Fruit fly (Drosophila melanogaster) whole organism, wandering third instar larva: Measurements from ENCODE around the gene CG33947.

ENCODE experiments used
- Abd-B ChIP-seq: fragments of >200 bp; optimal IDR thresholded peaks from 2 replicates; lab custom pipeline; 2017; ENCODE audit warnings: missing biosample characterization, missing genetic modification characterization
- CG32264 ChIP-seq: fragments of 200-800 bp; sonication (Bioruptor generic); optimal IDR thresholded peaks from 2 replicates; lab custom pipeline; 2016; ENCODE audit warnings: missing biosample characterization, missing genetic modification characterization
- CG9705 ChIP-seq: fragments of 200-800 bp; sonication (Bioruptor generic); optimal IDR thresholded peaks from 2 replicates; lab custom pipeline; 2018; ENCODE audit warnings: missing biosample characterization, mild to moderate bottlenecking, missing genetic modification characterization
- CrebA ChIP-seq: fragments of 200-800 bp; sonication (Bioruptor generic); optimal IDR thresholded peaks from 2 replicates; lab custom pipeline; 2016; ENCODE audit warnings: missing biosample characterization, mild to moderate bottlenecking, missing genetic modification characterization, borderline replicate concordance
- Dfd ChIP-seq: fragments of >200 bp; optimal IDR thresholded peaks from 2 replicates; lab custom pipeline; 2017; ENCODE audit warnings: missing biosample characterization, missing genetic modification characterization
- Dif ChIP-seq: fragments of 200-275, 200-300 bp; sonication (Bioruptor generic); optimal IDR thresholded peaks from 2 replicates; lab custom pipeline; 2018; ENCODE audit warnings: missing biosample characterization, missing genetic modification characterization; ENCODE audit not compliant: partially characterized antibody
- GATAd ChIP-seq: sonication (Bioruptor generic); optimal IDR thresholded peaks from 2 replicates; lab custom pipeline; 2016; ENCODE audit warnings: missing biosample characterization, missing genetic modification characterization
- HLH106 ChIP-seq: fragments of 200-800 bp; optimal IDR thresholded peaks from 3 replicates; lab custom pipeline; 2019; ENCODE audit warnings: missing biosample characterization, mild to moderate bottlenecking, missing genetic modification characterization, moderate library complexity
- Hnf4 ChIP-seq: fragments of 200-800 bp; sonication (Bioruptor generic); optimal IDR thresholded peaks from 2 replicates; lab custom pipeline; 2016; ENCODE audit warnings: missing biosample characterization, mild to moderate bottlenecking, missing genetic modification characterization
- Hr78 ChIP-seq: fragments of >200 bp; optimal IDR thresholded peaks from 2 replicates; lab custom pipeline; 2017; ENCODE audit warnings: missing biosample characterization, missing genetic modification characterization
- Hr83 ChIP-seq: fragments of 200-300 bp; sonication (Bioruptor generic); optimal IDR thresholded peaks from 2 replicates; lab custom pipeline; 2016; ENCODE audit warnings: missing biosample characterization, mild to moderate bottlenecking, missing genetic modification characterization, moderate library complexity; ENCODE audit not compliant: poor library complexity, severe bottlenecking
- Jra ChIP-seq: sonication (Bioruptor generic); optimal IDR thresholded peaks from 2 replicates; lab custom pipeline; 2016; ENCODE audit warnings: missing biosample characterization, missing genetic modification characterization
- Mio ChIP-seq: sonication (Bioruptor generic); optimal IDR thresholded peaks from 2 replicates; lab custom pipeline; 2016; ENCODE audit warnings: missing biosample characterization, missing genetic modification characterization
- Myc ChIP-seq: fragments of >200 bp; optimal IDR thresholded peaks from 2 replicates; lab custom pipeline; 2017
- N ChIP-seq: fragments of >200 bp; optimal IDR thresholded peaks from 2 replicates; lab custom pipeline; 2018; ENCODE audit warnings: missing biosample characterization, missing external identifiers, missing genetic modification characterization
- OdsH ChIP-seq: fragments of 200-800 bp; sonication (Bioruptor generic); optimal IDR thresholded peaks from 2 replicates; lab custom pipeline; 2016; ENCODE audit warnings: missing biosample characterization, mild to moderate bottlenecking, missing genetic modification characterization
- Rel ChIP-seq, 2 experiments: fragments of 200-800 bp; sonication (Bioruptor generic) in 1 of 2; optimal IDR thresholded peaks; 2 replicates in 1 of 2; 3 replicates in 1 of 2; lab custom pipeline; 2016 to 2019; ENCODE audit warnings: mild to moderate bottlenecking in 2 of 2, missing biosample characterization in 2 of 2, missing genetic modification characterization in 2 of 2, moderate library complexity in 1 of 2
- Sp1 ChIP-seq: fragments of 200-800 bp; sonication (Bioruptor generic); optimal IDR thresholded peaks from 3 replicates; lab custom pipeline; 2019; ENCODE audit warnings: missing biosample characterization, mild to moderate bottlenecking, missing genetic modification characterization, moderate library complexity
- Vsx2 ChIP-seq: fragments of 200-300, 225-300 bp; sonication (Bioruptor generic); optimal IDR thresholded peaks from 2 replicates; lab custom pipeline; 2018; ENCODE audit warnings: missing biosample characterization, missing genetic modification characterization; ENCODE audit not compliant: partially characterized antibody
- br ChIP-seq: fragments of 200-800 bp; sonication (Bioruptor generic); optimal IDR thresholded peaks from 2 replicates; lab custom pipeline; 2016; ENCODE audit warnings: missing biosample characterization, missing genetic modification characterization
- brk ChIP-seq: fragments of 200-800 bp; sonication (Bioruptor generic); optimal IDR thresholded peaks from 2 replicates; lab custom pipeline; 2016; ENCODE audit warnings: missing biosample characterization, mild to moderate bottlenecking, missing genetic modification characterization
- dl ChIP-seq, 2 experiments: fragments of 175-275, 200-275 bp in 1 of 2; fragments of 200-275 bp in 1 of 2; sonication (Bioruptor generic); optimal IDR thresholded peaks; lab custom pipeline; 2018; ENCODE audit warnings: mild to moderate bottlenecking in 2 of 2, missing biosample characterization in 2 of 2, missing genetic modification characterization in 2 of 2, moderate library complexity in 2 of 2; ENCODE audit not compliant: partially characterized antibody in 2 of 2, insufficient read depth in 1 of 2
- dmrt93B ChIP-seq: fragments of 200-800 bp; sonication (Bioruptor generic); optimal IDR thresholded peaks from 2 replicates; lab custom pipeline; 2018; ENCODE audit warnings: missing biosample characterization, mild to moderate bottlenecking, missing genetic modification characterization
- dsf ChIP-seq: sonication (Bioruptor generic); optimal IDR thresholded peaks from 2 replicates; lab custom pipeline; 2016; ENCODE audit warnings: missing biosample characterization, missing genetic modification characterization, borderline replicate concordance
- ey ChIP-seq: fragments of 200-800 bp; sonication (Bioruptor generic); optimal IDR thresholded peaks from 2 replicates; lab custom pipeline; 2016; ENCODE audit warnings: missing biosample characterization, missing genetic modification characterization
- foxo ChIP-seq, 2 experiments: fragments of 200-800 bp; sonication (Bioruptor generic); optimal IDR thresholded peaks; 2 replicates in 1 of 2; 3 replicates in 1 of 2; lab custom pipeline; 2016 to 2017; ENCODE audit warnings: missing biosample characterization in 2 of 2, missing genetic modification characterization in 2 of 2
- fru ChIP-seq: fragments of 200-800 bp; sonication (Bioruptor generic); optimal IDR thresholded peaks from 3 replicates; lab custom pipeline; 2016; ENCODE audit warnings: missing biosample characterization, mild to moderate bottlenecking, missing genetic modification characterization
- h ChIP-seq: fragments of 200-800 bp; sonication (Bioruptor generic); optimal IDR thresholded peaks from 3 replicates; lab custom pipeline; 2016; ENCODE audit warnings: missing biosample characterization, mild to moderate bottlenecking, missing genetic modification characterization
- jim ChIP-seq: fragments of 175-275, 200-325 bp; sonication (Bioruptor generic); optimal IDR thresholded peaks from 2 replicates; lab custom pipeline; 2016; ENCODE audit warnings: missing biosample characterization, mild to moderate bottlenecking, missing genetic modification characterization
- lola ChIP-seq: fragments of >200 bp; optimal IDR thresholded peaks from 2 replicates; lab custom pipeline; 2017; ENCODE audit warnings: missing biosample characterization, missing genetic modification characterization
- pan ChIP-seq: fragments of >200 bp; optimal IDR thresholded peaks from 2 replicates; lab custom pipeline; 2017
- psq ChIP-seq: fragments of 200-800 bp; sonication (Bioruptor generic); optimal IDR thresholded peaks from 3 replicates; lab custom pipeline; 2017; ENCODE audit warnings: missing biosample characterization, mild to moderate bottlenecking, missing genetic modification characterization, moderate library complexity
- rgr ChIP-seq: fragments of 200-800 bp; sonication (Bioruptor generic); optimal IDR thresholded peaks from 3 replicates; lab custom pipeline; 2016; ENCODE audit warnings: missing biosample characterization, mild to moderate bottlenecking, missing genetic modification characterization
- sage ChIP-seq: fragments of 200-800 bp; sonication (Bioruptor generic); optimal IDR thresholded peaks from 2 replicates; lab custom pipeline; 2016; ENCODE audit warnings: missing biosample characterization, mild to moderate bottlenecking, missing genetic modification characterization
- sv ChIP-seq: fragments of 200-800 bp; sonication (Bioruptor generic); optimal IDR thresholded peaks from 3 replicates; lab custom pipeline; 2016; ENCODE audit warnings: missing biosample characterization, missing genetic modification characterization
- tai ChIP-seq: sonication (Bioruptor generic); optimal IDR thresholded peaks from 2 replicates; lab custom pipeline; 2016; ENCODE audit warnings: missing biosample characterization, missing genetic modification characterization
- usp ChIP-seq: fragments of >200 bp; optimal IDR thresholded peaks from 2 replicates; lab custom pipeline; 2017; ENCODE audit warnings: missing biosample characterization, missing genetic modification characterization
- woc ChIP-seq: sonication (Bioruptor generic); optimal IDR thresholded peaks from 2 replicates; lab custom pipeline; 2016; ENCODE audit warnings: missing biosample characterization, mild to moderate bottlenecking, missing genetic modification characterization

CG33947 gene

dm6 chr3L:11085810-11086209 is 10.5 kb upstream of the CG33947 start:
- no peak for TF ChIP-seq Vsx2 (GFP tag; lab: Kevin White, UChicago)
- TF ChIP-seq psq (GFP tag; lab: Kevin White, UChicago) = no peak
- no peak for TF ChIP-seq N
- no peak for TF ChIP-seq Myc (lab: Kevin White, UChicago)
- no peak for TF ChIP-seq usp (GFP tag; lab: Kevin White, UChicago)
- TF ChIP-seq dl (GFP tag; optimal IDR thresholded peaks at IDR 0.05; lab: Kevin White, UChicago; ENCODE audit: insufficient read depth in 1 of 2, partially characterized antibody in 2 of 2) = no peak
- no peak for TF ChIP-seq CrebA (GFP tag; lab: Kevin White, UChicago)
- no peak for TF ChIP-seq woc
- TF ChIP-seq h (GFP tag; lab: Kevin White, UChicago) = no peak
- TF ChIP-seq pan = no peak
- no peak for TF ChIP-seq HLH106 (tag; lab: Kevin White, UChicago)
- no peak for TF ChIP-seq Sp1 (GFP tag; lab: Kevin White, UChicago)
- TF ChIP-seq Hr78 = no peak
- no peak for TF ChIP-seq tai (GFP tag; lab: Kevin White, UChicago)
- no peak for TF ChIP-seq br
- TF ChIP-seq fru = no peak
- no peak for TF ChIP-seq Rel (GFP tag; optimal IDR thresholded peaks at IDR 0.05; lab: Kevin White, UChicago)
- TF ChIP-seq Rel (tag; optimal IDR thresholded peaks at IDR 0.05; lab: Kevin White, UChicago) = no peak

dm6 chr3L:11089805-11090440 is 6.4 kb upstream of the CG33947 start:
- TF ChIP-seq Mio (GFP tag; lab: Kevin White, UChicago) (no peak), dmrt93B (GFP tag; lab: Kevin White, UChicago) (peak; percentile 6), dsf (GFP tag; lab: Kevin White, UChicago) (no peak), CG32264 (peak; percentile 13), Sp1 (GFP tag; lab: Kevin White, UChicago) (peak; percentile 76), OdsH (GFP tag; lab: Kevin White, UChicago) (peak; percentile 80), rgr (GFP tag; lab: Kevin White, UChicago) (peak; percentile 74), GATAd (GFP tag; lab: Kevin White, UChicago) (peak; percentile 25), br (peak; percentile 70), N (no peak), woc (peak; percentile 68), usp (GFP tag; lab: Kevin White, UChicago) (no peak), CrebA (GFP tag; lab: Kevin White, UChicago) (no peak), Rel (GFP tag; optimal IDR thresholded peaks at IDR 0.05; lab: Kevin White, UChicago) (no peak), Rel (tag; optimal IDR thresholded peaks at IDR 0.05; lab: Kevin White, UChicago) (no peak), dl (GFP tag; optimal IDR thresholded peaks at IDR 0.05; lab: Kevin White, UChicago; ENCODE audit: insufficient read depth in 1 of 2, partially characterized antibody in 2 of 2) (no peak), Dif (GFP tag; lab: Kevin White, UChicago) (no peak), Vsx2 (GFP tag; lab: Kevin White, UChicago) (no peak), ey (GFP tag; lab: Kevin White, UChicago) (peak; percentile 74), jim (peak; percentile 55), HLH106 (tag; lab: Kevin White, UChicago) (peak; percentile 54), brk (GFP tag; lab: Kevin White, UChicago) (peak; percentile 40), tai (GFP tag; lab: Kevin White, UChicago) (peak; percentile 78), Hr78 (no peak), CG9705 (GFP tag; lab: Kevin White, UChicago) (no peak), pan (no peak), Abd-B (GFP tag; lab: Kevin White, UChicago) (no peak), sv (GFP tag; lab: Kevin White, UChicago) (peak; percentile 90), h (GFP tag; lab: Kevin White, UChicago) (peak; percentile 81), lola (GFP tag; lab: Kevin White, UChicago) (no peak), Hnf4 (GFP tag; lab: Kevin White, UChicago) (peak; percentile 47), Dfd (no peak), Myc (lab: Kevin White, UChicago) (no peak), fru (peak; percentile 72), Jra (GFP tag; lab: Kevin White, UChicago) (peak; percentile 8), psq (GFP tag; lab: Kevin White, UChicago) (peak; percentile 79), Hr83 (peak; percentile 96), foxo (GFP tag; optimal IDR thresholded peaks at IDR 0.05; lab: Kevin White, UChicago) (peak in 1 of 2 experiments; percentile 84), sage (GFP tag; lab: Kevin White, UChicago) (peak; percentile 42)
